Worm (Caenorhabditis elegans) whole organism, L4 larva: Measurements from ENCODE around the gene sre-36.
A peak's percentile ranks its signal among the peaks of the same experiment; 100 is the strongest.

Experiments
- F10B5.3 ChIP-seq: sonication (generic microtip); optimal IDR thresholded peaks from 2 replicates; lab custom pipeline; 2016; ENCODE audit warnings: mild to moderate bottlenecking, missing genetic modification characterization, missing compliant biosample characterization
- F26F4.8 ChIP-seq: fragments of 200-800 bp; sonication (Bioruptor generic); conservative IDR thresholded peaks from 2 replicates; pipeline ENCODE4 v1.3.6; 2022; ENCODE audit warnings: missing genetic modification characterization, missing compliant biosample characterization
- F37D6.2 ChIP-seq: sonication (generic microtip); optimal IDR thresholded peaks from 2 replicates; lab custom pipeline; 2016; ENCODE audit warnings: mild to moderate bottlenecking, missing genetic modification characterization, missing compliant biosample characterization
- F49E8.2 ChIP-seq: sonication (generic microtip); optimal IDR thresholded peaks from 2 replicates; lab custom pipeline; 2016; ENCODE audit warnings: missing compliant biosample characterization, mild to moderate bottlenecking, missing genetic modification characterization, borderline replicate concordance
- Y105C5A.15 ChIP-seq: fragments of 200-800 bp; sonication (Bioruptor generic); IDR thresholded peaks from 2 replicates; pipeline ENCODE4 v1.3.6; 2022; ENCODE audit warnings: missing genetic modification characterization, missing compliant biosample characterization
- Y5F2A.4 ChIP-seq: fragments of 200-800 bp; sonication (Bioruptor generic); optimal IDR thresholded peaks from 2 replicates; lab custom pipeline; 2018; ENCODE audit warnings: mild to moderate bottlenecking, missing genetic modification characterization, missing compliant biosample characterization
- Y75B8A.6 ChIP-seq: fragments of 200-800 bp; sonication (Bioruptor generic); IDR thresholded peaks from 2 replicates; pipeline ENCODE4 v1.3.6; 2022; ENCODE audit warnings: missing genetic modification reagents, missing genetic modification characterization, missing compliant biosample characterization
- aha-1 ChIP-seq: fragments of 150-350 bp; peaks from one replicate; lab custom pipeline; 2014; ENCODE audit warnings: missing biosample characterization, missing genetic modification characterization
- aly-2 ChIP-seq: sonication (generic microtip); optimal IDR thresholded peaks from 2 replicates; lab custom pipeline; 2018; ENCODE audit warnings: missing biosample characterization, missing genetic modification characterization
- arid-1 ChIP-seq: fragments of 200-800 bp; sonication (Bioruptor generic); conservative IDR thresholded peaks from 2 replicates; pipeline ENCODE4 v1.3.6; 2022; ENCODE audit warnings: missing genetic modification reagents, missing genetic modification characterization, missing compliant biosample characterization
- attf-4 ChIP-seq: sonication (generic microtip); optimal IDR thresholded peaks from 3 replicates; lab custom pipeline; 2017; ENCODE audit warnings: missing biosample characterization, missing genetic modification characterization
- ctbp-1 ChIP-seq: fragments of 200-800 bp; sonication (Bioruptor generic); IDR thresholded peaks from 2 replicates; pipeline ENCODE4 v1.3.6; 2022; ENCODE audit warnings: missing genetic modification reagents, missing genetic modification characterization, missing compliant biosample characterization
- daf-19 ChIP-seq: fragments of 200-800 bp; sonication (Bioruptor generic); conservative IDR thresholded peaks from 2 replicates; pipeline ENCODE4 v1.3.6; 2022; ENCODE audit warnings: missing genetic modification characterization, missing compliant biosample characterization
- dpl-1 ChIP-seq: fragments of 150-350 bp; optimal IDR thresholded peaks from 2 replicates; lab custom pipeline; 2014; ENCODE audit warnings: missing biosample characterization, missing genetic modification reagents, missing genetic modification characterization
- egl-27 ChIP-seq: sonication (generic microtip); optimal IDR thresholded peaks from 3 replicates; lab custom pipeline; 2017; ENCODE audit warnings: missing biosample characterization, missing genetic modification reagents, missing genetic modification characterization
- egl-43 ChIP-seq: fragments of 200-800 bp; sonication (Bioruptor generic); IDR thresholded peaks from 2 replicates; pipeline ENCODE4 v1.3.6; 2022; ENCODE audit warnings: missing genetic modification reagents, missing genetic modification characterization, missing compliant biosample characterization
- fkh-10 ChIP-seq: fragments of 150-350 bp; optimal IDR thresholded peaks from 2 replicates; lab custom pipeline; 2014; ENCODE audit warnings: missing biosample characterization, missing genetic modification reagents, missing genetic modification characterization
- fos-1 ChIP-seq: fragments of 150-350 bp; optimal IDR thresholded peaks from 2 replicates; lab custom pipeline; 2014; ENCODE audit warnings: missing biosample characterization, missing genetic modification characterization
- hlh-11 ChIP-seq: fragments of 200-800 bp; sonication (Bioruptor generic); optimal IDR thresholded peaks from 2 replicates; lab custom pipeline; 2018; ENCODE audit warnings: mild to moderate bottlenecking, missing genetic modification characterization, missing compliant biosample characterization
- hmg-1.1 ChIP-seq: fragments of 200-800 bp; sonication (Bioruptor generic); IDR thresholded peaks from 2 replicates; pipeline ENCODE4 v1.3.6; 2022; ENCODE audit warnings: missing genetic modification reagents, missing genetic modification characterization, missing compliant biosample characterization
- lin-1 ChIP-seq: fragments of 200-800 bp; sonication (Bioruptor generic); IDR thresholded peaks from 2 replicates; pipeline ENCODE4 v1.3.6; 2022; ENCODE audit warnings: missing genetic modification reagents, missing genetic modification characterization, missing compliant biosample characterization
- lin-13 ChIP-seq: fragments of 150-350 bp; optimal IDR thresholded peaks from 2 replicates; lab custom pipeline; 2014; ENCODE audit warnings: missing biosample characterization, missing genetic modification reagents, missing genetic modification characterization
- lir-3 ChIP-seq: sonication (generic microtip); optimal IDR thresholded peaks from 2 replicates; lab custom pipeline; 2016; ENCODE audit warnings: mild to moderate bottlenecking, missing genetic modification characterization, missing compliant biosample characterization
- madf-9 ChIP-seq: fragments of 200-800 bp; sonication (Bioruptor generic); conservative IDR thresholded peaks from 2 replicates; pipeline ENCODE4 v1.3.6; 2022; ENCODE audit warnings: missing genetic modification reagents, missing genetic modification characterization, missing compliant biosample characterization
- mdt-29 ChIP-seq: fragments of 200-800 bp; sonication (Bioruptor generic); IDR thresholded peaks from 2 replicates; pipeline ENCODE4 v1.3.6; 2022; ENCODE audit warnings: missing genetic modification reagents, missing genetic modification characterization, missing compliant biosample characterization
- mxl-3 ChIP-seq: fragments of 200-800 bp; sonication (Bioruptor generic); optimal IDR thresholded peaks from 2 replicates; lab custom pipeline; 2018; ENCODE audit warnings: mild to moderate bottlenecking, missing genetic modification characterization, missing compliant biosample characterization
- nhr-10 ChIP-seq: fragments of 150-350 bp; optimal IDR thresholded peaks from 2 replicates; lab custom pipeline; 2014; ENCODE audit warnings: missing biosample characterization, missing genetic modification characterization
- nhr-102 ChIP-seq: sonication (generic microtip); optimal IDR thresholded peaks from 2 replicates; lab custom pipeline; 2016; ENCODE audit warnings: mild to moderate bottlenecking, missing genetic modification characterization, moderate library complexity, missing compliant biosample characterization
- nhr-11 ChIP-seq: fragments of 150-350 bp; optimal IDR thresholded peaks from 2 replicates; lab custom pipeline; 2014; ENCODE audit warnings: missing biosample characterization, missing genetic modification characterization
- nhr-28 ChIP-seq: fragments of 150-350 bp; optimal IDR thresholded peaks from 2 replicates; lab custom pipeline; 2014; ENCODE audit warnings: missing biosample characterization, missing genetic modification characterization
- nhr-42 ChIP-seq: fragments of 200-800 bp; sonication (Bioruptor generic); IDR thresholded peaks from 2 replicates; pipeline ENCODE4 v1.3.6; 2022; ENCODE audit warnings: missing genetic modification characterization, missing compliant biosample characterization
- nhr-76 ChIP-seq: fragments of 150-350 bp; optimal IDR thresholded peaks from 2 replicates; lab custom pipeline; 2014; ENCODE audit warnings: missing biosample characterization, missing genetic modification characterization
- nhr-77 ChIP-seq: fragments of 150-350 bp; optimal IDR thresholded peaks from 2 replicates; lab custom pipeline; 2014; ENCODE audit warnings: missing biosample characterization, missing genetic modification characterization
- php-3 ChIP-seq: fragments of 200-800 bp; sonication (Bioruptor generic); IDR thresholded peaks from 2 replicates; pipeline ENCODE4 v1.3.6; 2022; ENCODE audit warnings: missing genetic modification reagents, missing genetic modification characterization, missing compliant biosample characterization
- rbr-2 ChIP-seq: sonication (generic microtip); optimal IDR thresholded peaks from 2 replicates; lab custom pipeline; 2016; ENCODE audit warnings: missing genotype, missing genetic modification characterization, missing compliant biosample characterization
- set-16 ChIP-seq: fragments of 200-800 bp; sonication (Bioruptor generic); IDR thresholded peaks from 2 replicates; pipeline ENCODE4 v1.3.6; 2022; ENCODE audit warnings: missing genetic modification reagents, missing genetic modification characterization, missing compliant biosample characterization
- skn-1 ChIP-seq: fragments of 150-350 bp; optimal IDR thresholded peaks from 2 replicates; lab custom pipeline; 2014; ENCODE audit warnings: missing biosample characterization, missing genetic modification characterization
- tra-1 ChIP-seq: fragments of 200-800 bp; sonication (Bioruptor generic); IDR thresholded peaks from 2 replicates; pipeline ENCODE4 v1.3.6; 2022; ENCODE audit warnings: missing genetic modification reagents, missing genetic modification characterization, missing compliant biosample characterization
- unc-62 ChIP-seq, 3 experiments: fragments of 150-350 bp in 1 of 3; sonication (generic microtip); optimal IDR thresholded peaks in 2 of 3; peaks in 1 of 3; 1 replicate in 1 of 3; 2 replicates in 2 of 3; lab custom pipeline; 2014 to 2017; ENCODE audit warnings: missing biosample characterization in 3 of 3, missing genetic modification characterization in 3 of 3, missing genetic modification reagents in 3 of 3, missing genotype in 1 of 3
- zip-11 ChIP-seq: fragments of 200-800 bp; sonication (Bioruptor generic); IDR thresholded peaks from 2 replicates; pipeline ENCODE4 v1.3.6; 2022; ENCODE audit warnings: missing genetic modification characterization, missing compliant biosample characterization
- zip-2 ChIP-seq: fragments of 150-350 bp; optimal IDR thresholded peaks from 2 replicates; lab custom pipeline; 2014; ENCODE audit warnings: missing biosample characterization, missing genetic modification characterization

Gene sre-36

DNA sequence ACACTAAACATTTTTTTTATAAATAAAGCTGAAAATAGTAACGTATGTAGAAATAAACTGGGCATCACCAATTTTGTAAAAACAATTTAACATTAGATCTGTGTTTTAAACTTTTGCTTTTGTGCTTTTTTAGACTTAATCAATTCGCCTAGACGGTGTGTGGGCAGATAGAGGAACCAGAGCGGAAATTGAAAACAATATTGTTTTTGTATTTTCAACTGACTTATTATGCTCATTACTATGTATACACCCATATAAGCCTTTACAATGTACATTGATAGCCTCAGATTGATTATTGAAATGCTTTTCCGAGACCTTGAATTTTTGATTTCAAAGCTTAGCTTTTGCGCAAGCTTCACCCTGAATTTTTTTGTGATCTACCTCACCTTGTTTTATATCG is 30.5 kb downstream of the sre-36 start, which contains the start of gene str-73:
TSS of gene str-73 (plus strand) at position 301 of the 400 bp plus-strand sequence.
- TF ChIP-seq dpl-1 (GFP tag; lab: Kevin White, UChicago): no peak
- no peak for TF ChIP-seq set-16 (GFP tag; lab: Robert Waterston, UW)
- TF ChIP-seq aha-1 (tag; lab: Kevin White, UChicago): no peak
- no peak for TF ChIP-seq nhr-42 (GFP tag; lab: Robert Waterston, UW)
- TF ChIP-seq skn-1: no peak
- TF ChIP-seq madf-9: no peak
- no peak for TF ChIP-seq zip-2 (tag; lab: Kevin White, UChicago)
- no peak for TF ChIP-seq egl-43 (GFP tag; lab: Robert Waterston, UW)
- no peak for TF ChIP-seq F37D6.2
- no peak for TF ChIP-seq fkh-10 (GFP tag; lab: Kevin White, UChicago)
- TF ChIP-seq lin-1 (GFP tag; lab: Robert Waterston, UW): no peak
- TF ChIP-seq F26F4.8: no peak

ce11 chrV:16433471-16433870 is 34.0 kb downstream of the sre-36 start, which contains the start of gene clec-234:
Gene clec-234, minus strand, starts transcription at chrV:16433571.
- no peak for TF ChIP-seq zip-11
- TF ChIP-seq hmg-1.1 (GFP tag; lab: Robert Waterston, UW): no peak
- no peak for TF ChIP-seq php-3 (GFP tag; lab: Robert Waterston, UW)
- TF ChIP-seq Y5F2A.4 (GFP tag; lab: Kevin White, UChicago): no peak
- TF ChIP-seq Y105C5A.15 (GFP tag; lab: Robert Waterston, UW): no peak
- no peak for TF ChIP-seq ctbp-1 (GFP tag; lab: Robert Waterston, UW)
- TF ChIP-seq aly-2 (tag; lab: Kevin White, UChicago): no peak
- no peak for TF ChIP-seq F10B5.3 (tag; lab: Kevin White, UChicago)
- no peak for TF ChIP-seq fkh-10 (GFP tag; lab: Kevin White, UChicago)

DNA sequence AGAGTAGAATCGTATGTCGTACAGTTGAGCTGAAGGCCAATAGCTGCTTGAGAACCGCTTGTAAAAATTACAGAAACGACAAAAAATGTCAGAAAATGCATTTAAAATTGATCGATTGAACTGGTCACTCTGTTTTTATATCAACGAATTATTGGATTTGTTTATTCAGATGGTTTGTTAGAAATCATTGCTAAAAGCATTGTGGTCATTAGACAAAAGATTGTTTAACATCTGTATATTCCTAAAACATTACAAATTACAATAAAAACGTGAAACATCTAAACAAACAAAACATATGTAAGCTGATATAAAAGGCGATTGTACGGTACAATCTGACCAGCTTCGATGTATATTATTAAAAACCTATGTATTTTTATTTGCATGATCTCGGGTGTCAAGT is 36.0 kb downstream of the sre-36 start, which contains the start of the genes F26D2.13 and F26D2.14:
TSS of gene F26D2.13 (minus strand) at position 101 of the 400 bp plus-strand sequence.
TSS of gene F26D2.14 (plus strand) at position 346 of the 400 bp plus-strand sequence.
- TF ChIP-seq Y105C5A.15 (GFP tag; lab: Robert Waterston, UW) (no peak), aha-1 (tag; lab: Kevin White, UChicago) (peak; percentile 82)

ce11 chrV:16437546-16437945 is 38.1 kb downstream of the sre-36 start, which contains the start of gene F26D2.15:
Gene F26D2.15, plus strand, starts transcription at chrV:16437846.
- TF ChIP-seq unc-62 (GFP tag; optimal IDR thresholded peaks at IDR 0.05 in 1 of 2; lab: Kevin White, UChicago) (peak in 1 of 2 experiments; percentile 72), unc-62 (tag; optimal IDR thresholded peaks at IDR 0.05; lab: Kevin White, UChicago) (no peak), nhr-10 (no peak), attf-4 (no peak), rbr-2 (tag; lab: Kevin White, UChicago) (no peak), tra-1 (no peak), nhr-102 (tag; lab: Kevin White, UChicago) (no peak)
- TF ChIP-seq, all 104 proteins: peak for 1

- TF ChIP-seq Y75B8A.6 (GFP tag; lab: Robert Waterston, UW): no peak
- TF ChIP-seq mdt-29 (GFP tag; lab: Robert Waterston, UW): no peak
- peak in 1 of 2 experiments; percentile 60 for TF ChIP-seq unc-62 (GFP tag; optimal IDR thresholded peaks at IDR 0.05 in 1 of 2; lab: Kevin White, UChicago)
- no peak for TF ChIP-seq unc-62 (tag; optimal IDR thresholded peaks at IDR 0.05; lab: Kevin White, UChicago)
- TF ChIP-seq nhr-11 (tag; lab: Kevin White, UChicago): no peak
Measured at ce11 chrV:16443626-16444025, 44.1 kb downstream of the sre-36 start, which contains the start of gene srh-141. Gene srh-141, plus strand, starts transcription at chrV:16443926.

ce11 chrV:16445676-16446075 is 46.2 kb downstream of the sre-36 start, which contains the start of gene T08G3.6:
Gene T08G3.6, plus strand, starts transcription at chrV:16445976.
- TF ChIP-seq hlh-11 (tag; lab: Kevin White, UChicago) (no peak), daf-19 (GFP tag; lab: Robert Waterston, UW) (no peak), nhr-76 (tag; lab: Kevin White, UChicago) (no peak), F10B5.3 (tag; lab: Kevin White, UChicago) (no peak), egl-27 (tag; lab: Kevin White, UChicago) (no peak), nhr-77 (tag; lab: Kevin White, UChicago) (no peak), dpl-1 (GFP tag; lab: Kevin White, UChicago) (no peak), nhr-28 (tag; lab: Kevin White, UChicago) (no peak), arid-1 (GFP tag; lab: Robert Waterston, UW) (no peak), lin-13 (GFP tag; lab: Kevin White, UChicago) (no peak), mxl-3 (GFP tag; lab: Kevin White, UChicago) (no peak), F49E8.2 (tag; lab: Kevin White, UChicago) (no peak), fos-1 (no peak), lir-3 (no peak)
